Fruit fly (Drosophila melanogaster) whole organism, adult: ENCODE data around the gene CG46515.
"Not testable (repeated sequence)": the region's sequence is repeated elsewhere in the genome, so short reads cannot be mapped to it uniquely, and the experiment has no call there.

Source experiments
- CG11617 ChIP-seq: fragments of 200-800 bp; sonication (Bioruptor generic); optimal IDR thresholded peaks from 2 replicates; lab custom pipeline; 2017; ENCODE audit warnings: mild to moderate bottlenecking, missing biosample characterization, missing genetic modification reagents, missing genetic modification characterization
- CG12768 ChIP-seq: fragments of 200-800 bp; sonication (Bioruptor generic); optimal IDR thresholded peaks from 2 replicates; lab custom pipeline; 2017; ENCODE audit warnings: missing biosample characterization, missing genetic modification characterization, mild to moderate bottlenecking, moderate library complexity, missing genetic modification reagents
- CG14711 ChIP-seq: fragments of 200-800 bp; sonication (Bioruptor generic); optimal IDR thresholded peaks from 2 replicates; lab custom pipeline; 2018; ENCODE audit warnings: missing biosample characterization, mild to moderate bottlenecking, missing genetic modification characterization, moderate library complexity
- CG7045 ChIP-seq: fragments of 200-800 bp; sonication (Bioruptor generic); optimal IDR thresholded peaks from 2 replicates; lab custom pipeline; 2017; ENCODE audit warnings: missing biosample characterization, mild to moderate bottlenecking, missing genetic modification characterization
- CG7101 ChIP-seq: fragments of 200-800 bp; sonication (Bioruptor generic); optimal IDR thresholded peaks from 2 replicates; lab custom pipeline; 2018; ENCODE audit warnings: missing biosample characterization, mild to moderate bottlenecking, missing genetic modification characterization, moderate library complexity
- Clk ChIP-seq: fragments of 200-800 bp; sonication (Bioruptor generic); optimal IDR thresholded peaks from 2 replicates; lab custom pipeline; 2017; ENCODE audit warnings: missing biosample characterization, missing genetic modification characterization
- Crg-1 ChIP-seq: fragments of 200-800 bp; sonication (Bioruptor generic); optimal IDR thresholded peaks from 2 replicates; lab custom pipeline; 2016; ENCODE audit warnings: missing biosample characterization, missing genetic modification characterization
- Hr96 ChIP-seq: fragments of 200-800 bp; sonication (Bioruptor generic); optimal IDR thresholded peaks from 2 replicates; lab custom pipeline; 2016; ENCODE audit warnings: missing biosample characterization, missing genetic modification characterization
- Mnt ChIP-seq: fragments of 200-800 bp; sonication (Bioruptor generic); optimal IDR thresholded peaks from 2 replicates; lab custom pipeline; 2016; ENCODE audit warnings: missing biosample characterization, mild to moderate bottlenecking, missing genetic modification characterization
- pad ChIP-seq: fragments of 200-800 bp; sonication (Bioruptor generic); optimal IDR thresholded peaks from 3 replicates; lab custom pipeline; 2017; ENCODE audit warnings: missing biosample characterization, missing genetic modification characterization, mild to moderate bottlenecking, moderate library complexity, missing genetic modification reagents

dm6 chrX:22172341-22172740 lies 29.6 kb upstream of the CG46515 start, which contains the start of gene CG46509:
- not testable (repeated sequence) for TF ChIP-seq Mnt; CG14711 (tag; lab: Kevin White, UChicago); Clk (GFP tag; lab: Kevin White, UChicago); CG7101 (tag; lab: Kevin White, UChicago); Hr96 (GFP tag; lab: Kevin White, UChicago); pad; CG12768 (GFP tag; lab: Kevin White, UChicago); CG11617 (GFP tag; lab: Kevin White, UChicago); Crg-1 (GFP tag; lab: Kevin White, UChicago); CG7045
